Worm (Caenorhabditis elegans) whole organism, L3 larva: ENCODE results near the gene gst-9.

Experiments used
- nfya-1 ChIP-seq: sonication (generic microtip); optimal IDR thresholded peaks from 2 replicates; lab custom pipeline; 2017; ENCODE audit warnings: missing genetic modification characterization, mild to moderate bottlenecking, missing compliant biosample characterization, antibody characterized with exemption, moderate library complexity; ENCODE audit not compliant: insufficient read depth
- snpc-4 ChIP-seq: fragments of 150-350 bp; optimal IDR thresholded peaks from 2 replicates; lab custom pipeline; 2014; ENCODE audit warnings: missing biosample characterization, missing genetic modification characterization

DNA sequence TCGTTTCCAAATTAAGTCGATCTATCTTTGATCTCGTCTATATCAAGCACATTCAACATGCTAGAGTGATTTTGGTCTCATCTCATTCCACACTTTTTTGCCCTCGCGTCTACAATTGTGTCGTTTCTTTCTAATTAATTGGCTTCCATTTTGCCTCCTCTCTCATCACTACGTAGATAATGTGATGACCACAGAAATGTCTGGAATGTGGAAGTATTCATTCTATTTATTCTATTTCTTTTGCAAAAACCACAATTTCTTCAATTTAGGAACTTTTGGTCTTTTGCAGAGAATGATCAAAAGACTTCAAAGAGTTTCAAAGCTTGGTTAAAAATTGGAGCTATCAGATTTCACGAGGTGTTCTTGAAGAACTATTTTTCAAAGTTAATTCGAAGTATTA is 24.2 kb downstream of the gst-9 start:
- TF ChIP-seq nfya-1 (tag; lab: Kevin White, UChicago), result no peak
- no peak for TF ChIP-seq snpc-4 (tag; lab: Kevin White, UChicago)
